Worm (Caenorhabditis elegans): ENCODE results near the gene F20C5.5.

The F20C5.5 gene

ce11 chrIV:8725345-8725744, 44.1 kb downstream of the F20C5.5 start, which contains the start of gene pgm-3:
Gene pgm-3, plus strand, starts transcription at chrIV:8725722.
- TF ChIP-seq med-1 (GFP tag; optimal IDR thresholded peaks at IDR 0.05; ENCODE audit: insufficient read depth) (no peak), ztf-23 (GFP tag; IDR thresholded peaks at IDR 0.05) (no peak), ztf-29 (GFP tag; IDR thresholded peaks at IDR 0.05) (no peak)

ce11 chrIV:8724907-8725306, 44.5 kb downstream of the F20C5.5 start:
- no peak for TF ChIP-seq ztf-29 (GFP tag; IDR thresholded peaks at IDR 0.05)
- TF ChIP-seq ref-1 (GFP tag; conservative IDR thresholded peaks at IDR 0.05): no peak
- TF ChIP-seq med-1 (GFP tag; optimal IDR thresholded peaks at IDR 0.05; ENCODE audit: insufficient read depth): no peak
- no peak for TF ChIP-seq flt-1 (GFP tag; IDR thresholded peaks at IDR 0.05)
- TF ChIP-seq ztf-23 (GFP tag; IDR thresholded peaks at IDR 0.05): no peak
- no peak for TF ChIP-seq T22C8.4 (GFP tag; IDR thresholded peaks at IDR 0.05)
- TF ChIP-seq cog-1 (tag; optimal IDR thresholded peaks at IDR 0.05): no peak
- TF ChIP-seq klf-2 (GFP tag; conservative IDR thresholded peaks at IDR 0.05): no peak
- no peak for TF ChIP-seq tab-1 (GFP tag; IDR thresholded peaks at IDR 0.05)

- TF ChIP-seq klf-2 (GFP tag; conservative IDR thresholded peaks at IDR 0.05) (no peak), ztf-23 (GFP tag; IDR thresholded peaks at IDR 0.05) (no peak), tab-1 (GFP tag; IDR thresholded peaks at IDR 0.05) (no peak), med-1 (GFP tag; optimal IDR thresholded peaks at IDR 0.05; ENCODE audit: insufficient read depth) (no peak), flt-1 (GFP tag; IDR thresholded peaks at IDR 0.05) (no peak), ztf-29 (GFP tag; IDR thresholded peaks at IDR 0.05) (no peak), ref-1 (GFP tag; conservative IDR thresholded peaks at IDR 0.05) (no peak), T22C8.4 (GFP tag; IDR thresholded peaks at IDR 0.05) (no peak), cog-1 (tag; optimal IDR thresholded peaks at IDR 0.05) (no peak)
Measured at ce11 chrIV:8723720-8724119, 45.7 kb downstream of the F20C5.5 start, which contains the start of gene F21D5.9. Gene F21D5.9, plus strand, starts transcription at chrIV:8724020.

DNA sequence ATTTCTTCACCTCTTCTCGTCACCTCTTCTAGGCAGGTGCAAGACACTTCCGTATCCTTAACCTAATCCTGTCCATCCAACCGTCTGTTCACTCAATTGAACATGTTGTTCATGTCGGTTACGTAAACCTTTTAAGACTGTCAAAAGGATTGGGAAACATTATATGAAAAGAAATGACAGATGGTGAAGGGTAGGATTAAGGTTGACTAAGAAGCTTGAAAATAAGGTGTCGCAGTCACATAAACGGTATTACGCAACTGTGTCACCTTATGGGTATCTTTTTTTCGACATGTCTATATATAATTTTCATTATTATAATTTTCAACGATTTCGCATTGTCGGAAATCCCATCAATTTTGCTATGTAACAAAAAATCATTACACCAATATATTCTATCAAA, 46.6 kb downstream of the F20C5.5 start:
- TF ChIP-seq flt-1 (GFP tag; IDR thresholded peaks at IDR 0.05): no peak
- TF ChIP-seq T22C8.4 (GFP tag; IDR thresholded peaks at IDR 0.05): no peak
- no peak for TF ChIP-seq cog-1 (tag; optimal IDR thresholded peaks at IDR 0.05)
- TF ChIP-seq med-1 (GFP tag; optimal IDR thresholded peaks at IDR 0.05; ENCODE audit: insufficient read depth): no peak

DNA sequence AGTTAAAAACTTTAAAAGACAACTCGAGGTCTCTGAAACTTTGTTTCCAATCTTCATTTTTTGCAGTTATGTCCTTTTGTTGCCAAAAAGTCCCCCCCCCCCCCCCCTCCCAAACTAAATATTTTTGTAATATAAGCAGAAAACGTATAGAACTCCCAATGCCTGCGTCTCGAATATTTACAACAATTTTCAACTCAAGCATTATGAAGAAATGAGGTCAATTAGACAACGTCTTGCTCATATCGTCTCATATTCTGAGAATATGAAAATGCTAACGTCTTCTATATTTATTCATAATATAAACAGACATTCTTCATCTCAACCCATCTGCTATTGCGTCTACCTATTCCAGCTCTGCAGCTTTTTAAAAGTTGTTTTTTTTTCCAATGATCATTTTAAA, 51.3 kb downstream of the F20C5.5 start, which contains the start of gene H23L24.1:
TSS of gene H23L24.1 (plus strand) at position 301 of the 400 bp plus-strand sequence.
- no peak for TF ChIP-seq klf-2 (GFP tag; conservative IDR thresholded peaks at IDR 0.05)
- no peak for TF ChIP-seq flt-1 (GFP tag; IDR thresholded peaks at IDR 0.05)
- TF ChIP-seq med-1 (GFP tag; optimal IDR thresholded peaks at IDR 0.05; ENCODE audit: insufficient read depth): no peak
- no peak for TF ChIP-seq ref-1 (GFP tag; conservative IDR thresholded peaks at IDR 0.05)
- TF ChIP-seq T22C8.4 (GFP tag; IDR thresholded peaks at IDR 0.05): no peak
- no peak for TF ChIP-seq cog-1 (tag; optimal IDR thresholded peaks at IDR 0.05)
- no peak for TF ChIP-seq ztf-29 (GFP tag; IDR thresholded peaks at IDR 0.05)
- TF ChIP-seq ztf-23 (GFP tag; IDR thresholded peaks at IDR 0.05): no peak
- no peak for TF ChIP-seq tab-1 (GFP tag; IDR thresholded peaks at IDR 0.05)

Measured in whole organism, midembryonic.